Worm (Caenorhabditis elegans) whole organism, midembryonic: ENCODE measurements around the gene fubl-2.

Experiments used
- T22C8.4 ChIP-seq: fragments of 200-800 bp; sonication (Bioruptor generic); IDR thresholded peaks from 2 replicates; pipeline ENCODE4 v1.3.6; 2022; ENCODE audit warnings: missing genetic modification characterization, missing compliant biosample characterization
- flt-1 ChIP-seq: fragments of 200-800 bp; sonication (Bioruptor generic); IDR thresholded peaks from 2 replicates; pipeline ENCODE4 v1.3.6; 2022; ENCODE audit warnings: missing genetic modification characterization, missing compliant biosample characterization
- ref-1 ChIP-seq: fragments of 200-800 bp; sonication (Bioruptor generic); conservative IDR thresholded peaks from 2 replicates; pipeline ENCODE4 v1.3.6; 2022; ENCODE audit warnings: missing genetic modification reagents, missing genetic modification characterization, missing compliant biosample characterization

ce11 chrIII:7045643-7046042, 41.9 kb downstream of the fubl-2 start, which contains the start of gene R01H2.7:
- TF ChIP-seq T22C8.4 (GFP tag; lab: Robert Waterston, UW) (no peak), flt-1 (GFP tag; lab: Robert Waterston, UW) (no peak), ref-1 (GFP tag; lab: Robert Waterston, UW) (no peak)
